Worm (Caenorhabditis elegans) whole organism, L4 larva: ENCODE measurements around the gene cest-24.

Experiments
- F44E2.7 ChIP-seq: fragments of 200-800 bp; sonication (Bioruptor generic); IDR thresholded peaks from 2 replicates; pipeline ENCODE4 v2.1.2; 2022; ENCODE audit warnings: missing genetic modification characterization, missing compliant biosample characterization
- F49E8.2 ChIP-seq: sonication (generic microtip); optimal IDR thresholded peaks from 2 replicates; lab custom pipeline; 2016; ENCODE audit warnings: missing compliant biosample characterization, mild to moderate bottlenecking, missing genetic modification characterization, borderline replicate concordance
- arid-1 ChIP-seq: fragments of 200-800 bp; sonication (Bioruptor generic); conservative IDR thresholded peaks from 2 replicates; pipeline ENCODE4 v1.3.6; 2022; ENCODE audit warnings: missing genetic modification reagents, missing genetic modification characterization, missing compliant biosample characterization
- attf-4 ChIP-seq: sonication (generic microtip); optimal IDR thresholded peaks from 3 replicates; lab custom pipeline; 2017; ENCODE audit warnings: missing biosample characterization, missing genetic modification characterization
- ceh-20 ChIP-seq: fragments of 200-800 bp; sonication (Bioruptor generic); IDR thresholded peaks from 2 replicates; pipeline ENCODE4 v1.3.6; 2022; ENCODE audit warnings: missing genetic modification reagents, missing genetic modification characterization, missing compliant biosample characterization
- ceh-28 ChIP-seq: fragments of 150-350 bp; optimal IDR thresholded peaks from 2 replicates; lab custom pipeline; 2014; ENCODE audit warnings: missing biosample characterization, missing genetic modification reagents, missing genetic modification characterization
- ceh-62 ChIP-seq: sonication (generic microtip); optimal IDR thresholded peaks from 2 replicates; lab custom pipeline; 2017; ENCODE audit warnings: missing biosample characterization, missing genetic modification characterization
- ces-1 ChIP-seq: fragments of 150-350 bp; sonication (generic microtip); optimal IDR thresholded peaks from 4 replicates; lab custom pipeline; 2014; ENCODE audit warnings: missing biosample characterization, missing genetic modification reagents, missing genetic modification characterization
- ctbp-1 ChIP-seq: fragments of 200-800 bp; sonication (Bioruptor generic); IDR thresholded peaks from 2 replicates; pipeline ENCODE4 v1.3.6; 2022; ENCODE audit warnings: missing genetic modification reagents, missing genetic modification characterization, missing compliant biosample characterization
- daf-12 ChIP-seq: fragments of 150-350 bp; optimal IDR thresholded peaks from 2 replicates; lab custom pipeline; 2014; ENCODE audit warnings: missing biosample characterization, missing genetic modification reagents, missing genetic modification characterization
- daf-16 ChIP-seq, 3 experiments: sonication (generic microtip); optimal IDR thresholded peaks; 2 replicates each; lab custom pipeline; 2016 to 2017; ENCODE audit warnings: missing genetic modification characterization in 3 of 3, missing genetic modification reagents in 3 of 3, mild to moderate bottlenecking in 2 of 3, missing compliant biosample characterization in 2 of 3, missing biosample characterization in 1 of 3, moderate library complexity in 1 of 3
- dmd-8 ChIP-seq: fragments of 200-800 bp; sonication (Bioruptor generic); IDR thresholded peaks from 2 replicates; pipeline ENCODE4 v1.3.6; 2022; ENCODE audit warnings: missing genetic modification characterization, missing compliant biosample characterization
- dpl-1 ChIP-seq: fragments of 150-350 bp; optimal IDR thresholded peaks from 2 replicates; lab custom pipeline; 2014; ENCODE audit warnings: missing biosample characterization, missing genetic modification reagents, missing genetic modification characterization
- fkh-10 ChIP-seq: fragments of 150-350 bp; optimal IDR thresholded peaks from 2 replicates; lab custom pipeline; 2014; ENCODE audit warnings: missing biosample characterization, missing genetic modification reagents, missing genetic modification characterization
- lim-7 ChIP-seq: fragments of 200-800 bp; sonication (Bioruptor generic); IDR thresholded peaks from 2 replicates; pipeline ENCODE4 v1.3.6; 2022; ENCODE audit warnings: missing genetic modification characterization, missing compliant biosample characterization
- lin-38 ChIP-seq: fragments of 200-800 bp; sonication (Bioruptor generic); IDR thresholded peaks from 2 replicates; pipeline ENCODE4 v1.3.6; 2022; ENCODE audit warnings: missing genetic modification reagents, missing genetic modification characterization, missing compliant biosample characterization
- lin-39 ChIP-seq: fragments of 150-350 bp; optimal IDR thresholded peaks from 2 replicates; lab custom pipeline; 2014; ENCODE audit warnings: missing biosample characterization, missing genetic modification reagents, missing genetic modification characterization
- lir-3 ChIP-seq: sonication (generic microtip); optimal IDR thresholded peaks from 2 replicates; lab custom pipeline; 2016; ENCODE audit warnings: mild to moderate bottlenecking, missing genetic modification characterization, missing compliant biosample characterization
- mdt-29 ChIP-seq: fragments of 200-800 bp; sonication (Bioruptor generic); IDR thresholded peaks from 2 replicates; pipeline ENCODE4 v1.3.6; 2022; ENCODE audit warnings: missing genetic modification reagents, missing genetic modification characterization, missing compliant biosample characterization
- mxl-3 ChIP-seq: fragments of 200-800 bp; sonication (Bioruptor generic); optimal IDR thresholded peaks from 2 replicates; lab custom pipeline; 2018; ENCODE audit warnings: mild to moderate bottlenecking, missing genetic modification characterization, missing compliant biosample characterization
- nhr-111 ChIP-seq: fragments of 200-800 bp; sonication (Bioruptor generic); optimal IDR thresholded peaks from 2 replicates; lab custom pipeline; 2018; ENCODE audit warnings: mild to moderate bottlenecking, missing genetic modification characterization, missing compliant biosample characterization
- nhr-28 ChIP-seq: fragments of 150-350 bp; optimal IDR thresholded peaks from 2 replicates; lab custom pipeline; 2014; ENCODE audit warnings: missing biosample characterization, missing genetic modification characterization
- nhr-41 ChIP-seq: fragments of 200-800 bp; sonication (Bioruptor generic); IDR thresholded peaks from 2 replicates; pipeline ENCODE4 v1.3.6; 2022; ENCODE audit warnings: missing genetic modification reagents, missing genetic modification characterization, missing compliant biosample characterization
- nhr-42 ChIP-seq: fragments of 200-800 bp; sonication (Bioruptor generic); IDR thresholded peaks from 2 replicates; pipeline ENCODE4 v1.3.6; 2022; ENCODE audit warnings: missing genetic modification characterization, missing compliant biosample characterization
- nhr-6 ChIP-seq: fragments of 150-350 bp; optimal IDR thresholded peaks from 2 replicates; lab custom pipeline; 2014; ENCODE audit warnings: missing biosample characterization, missing genetic modification characterization
- nhr-77 ChIP-seq: fragments of 150-350 bp; optimal IDR thresholded peaks from 2 replicates; lab custom pipeline; 2014; ENCODE audit warnings: missing biosample characterization, missing genetic modification characterization
- pha-4 ChIP-seq, 2 experiments: fragments of 150-350 bp in 1 of 2; fragments of 200-800 bp in 1 of 2; sonication (Bioruptor generic) in 1 of 2; IDR thresholded peaks in 1 of 2; optimal IDR thresholded peaks in 1 of 2; 2 replicates each; pipeline versions ENCODE4 v1.3.6 to Lab custom; 2014 to 2022; ENCODE audit warnings: missing genetic modification characterization in 2 of 2, missing genetic modification reagents in 2 of 2, missing biosample characterization in 1 of 2, missing compliant biosample characterization in 1 of 2
- skn-1 ChIP-seq: fragments of 150-350 bp; optimal IDR thresholded peaks from 2 replicates; lab custom pipeline; 2014; ENCODE audit warnings: missing biosample characterization, missing genetic modification characterization
- tra-1 ChIP-seq: fragments of 200-800 bp; sonication (Bioruptor generic); IDR thresholded peaks from 2 replicates; pipeline ENCODE4 v1.3.6; 2022; ENCODE audit warnings: missing genetic modification reagents, missing genetic modification characterization, missing compliant biosample characterization
- unc-130 ChIP-seq: sonication (generic microtip); optimal IDR thresholded peaks from 2 replicates; lab custom pipeline; 2016; ENCODE audit warnings: missing genetic modification reagents, missing genetic modification characterization, missing compliant biosample characterization
- unc-62 ChIP-seq, 3 experiments: fragments of 150-350 bp in 1 of 3; sonication (generic microtip); optimal IDR thresholded peaks in 2 of 3; peaks in 1 of 3; 1 replicate in 1 of 3; 2 replicates in 2 of 3; lab custom pipeline; 2014 to 2017; ENCODE audit warnings: missing biosample characterization in 3 of 3, missing genetic modification characterization in 3 of 3, missing genetic modification reagents in 3 of 3, missing genotype in 1 of 3
- vab-7 ChIP-seq: fragments of 200-800 bp; sonication (Bioruptor generic); IDR thresholded peaks from 2 replicates; pipeline ENCODE4 v1.3.6; 2022; ENCODE audit warnings: missing genetic modification reagents, missing genetic modification characterization, missing compliant biosample characterization
- zfp-2 ChIP-seq: sonication (generic microtip); optimal IDR thresholded peaks from 2 replicates; lab custom pipeline; 2016; ENCODE audit warnings: mild to moderate bottlenecking, missing genetic modification characterization, missing compliant biosample characterization
- zip-11 ChIP-seq: fragments of 200-800 bp; sonication (Bioruptor generic); IDR thresholded peaks from 2 replicates; pipeline ENCODE4 v1.3.6; 2022; ENCODE audit warnings: missing genetic modification characterization, missing compliant biosample characterization
- zip-2 ChIP-seq: fragments of 150-350 bp; optimal IDR thresholded peaks from 2 replicates; lab custom pipeline; 2014; ENCODE audit warnings: missing biosample characterization, missing genetic modification characterization
- ztf-7 ChIP-seq: fragments of 150-350 bp; optimal IDR thresholded peaks from 2 replicates; lab custom pipeline; 2014; ENCODE audit warnings: missing biosample characterization, missing genetic modification characterization

The cest-24 gene

ce11 chrV:6357236-6357635 is 40.5 kb downstream of the cest-24 start (continued):
- no peak for TF ChIP-seq zip-2 (tag; lab: Kevin White, UChicago)
- TF ChIP-seq lim-7 (GFP tag; lab: Robert Waterston, UW): no peak
- no peak for TF ChIP-seq mxl-3 (GFP tag; lab: Kevin White, UChicago)
- TF ChIP-seq mdt-29: no peak
- TF ChIP-seq daf-16 (GFP tag; optimal IDR thresholded peaks at IDR 0.05; lab: Kevin White, UChicago): no peak
- no peak for TF ChIP-seq daf-16 (tag; optimal IDR thresholded peaks at IDR 0.05; lab: Kevin White, UChicago)
- no peak for TF ChIP-seq vab-7 (GFP tag; lab: Robert Waterston, UW)
- no peak for TF ChIP-seq dpl-1
- no peak for TF ChIP-seq ces-1 (GFP tag; lab: Kevin White, UChicago)
- TF ChIP-seq zfp-2 (tag; lab: Kevin White, UChicago): no peak
- 0 out of 2 replicates have a peak, but pooled peaks have one; percentile 45 for TF ChIP-seq nhr-41 (GFP tag; lab: Robert Waterston, UW)
- no peak for TF ChIP-seq ztf-7 (tag; lab: Kevin White, UChicago)
- no peak for TF ChIP-seq nhr-6 (tag; lab: Kevin White, UChicago)
- TF ChIP-seq daf-12: no peak
- peak; percentile 23 for TF ChIP-seq nhr-28 (tag; lab: Kevin White, UChicago)
- TF ChIP-seq lir-3 (tag; lab: Kevin White, UChicago): no peak
- TF ChIP-seq nhr-77: no peak
- no peak for TF ChIP-seq skn-1 (tag; lab: Kevin White, UChicago)
- no peak for TF ChIP-seq fkh-10 (GFP tag; lab: Kevin White, UChicago)
- no peak for TF ChIP-seq unc-62 (GFP tag; optimal IDR thresholded peaks at IDR 0.05 in 1 of 2; lab: Kevin White, UChicago)
- TF ChIP-seq unc-62 (tag; optimal IDR thresholded peaks at IDR 0.05; lab: Kevin White, UChicago): no peak
- TF ChIP-seq ctbp-1 (GFP tag; lab: Robert Waterston, UW): no peak
- TF ChIP-seq zip-11 (GFP tag; lab: Robert Waterston, UW): no peak
- TF ChIP-seq dmd-8 (GFP tag; lab: Robert Waterston, UW): no peak
- TF ChIP-seq arid-1 (GFP tag; lab: Robert Waterston, UW): no peak
- TF ChIP-seq, all 104 proteins: peak for 7

DNA sequence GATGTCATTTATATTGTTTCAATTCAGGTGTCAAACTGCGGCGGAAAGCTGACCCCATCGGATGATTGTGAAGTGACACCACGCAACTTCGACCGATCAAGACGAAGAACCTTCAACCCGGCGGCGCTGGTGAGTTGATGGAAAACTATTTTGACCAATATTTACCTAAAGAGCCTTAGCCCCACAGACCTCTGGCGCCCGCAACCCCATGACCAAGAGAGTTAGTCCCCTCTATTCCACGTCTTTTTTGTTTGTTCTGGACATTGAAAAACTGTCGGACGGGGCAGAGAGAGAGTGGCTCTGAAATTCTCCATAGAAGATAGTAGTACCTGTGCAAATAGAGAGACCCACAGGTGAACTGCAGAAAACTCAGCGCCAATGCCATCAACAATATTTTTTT is 42.0 kb downstream of the cest-24 start:
- no peak for TF ChIP-seq F49E8.2 (tag; lab: Kevin White, UChicago)
- TF ChIP-seq nhr-28 (tag; lab: Kevin White, UChicago): no peak
- TF ChIP-seq ceh-28: no peak
- 0 out of 2 replicates have a peak, but pooled peaks have one; percentile 33 for TF ChIP-seq pha-4 (GFP tag; IDR thresholded peaks at IDR 0.05; lab: Robert Waterston, UW)
- no peak for TF ChIP-seq pha-4 (tag; optimal IDR thresholded peaks at IDR 0.05; lab: Kevin White, UChicago)
- no peak for TF ChIP-seq nhr-111 (GFP tag; lab: Kevin White, UChicago)
- TF ChIP-seq lin-39: no peak
- no peak for TF ChIP-seq ceh-20
- TF ChIP-seq unc-130 (GFP tag; lab: Kevin White, UChicago): no peak
- no peak for TF ChIP-seq daf-16 (GFP tag; optimal IDR thresholded peaks at IDR 0.05; lab: Kevin White, UChicago)
- TF ChIP-seq daf-16 (tag; optimal IDR thresholded peaks at IDR 0.05; lab: Kevin White, UChicago): no peak
- 0 out of 2 replicates have a peak, but pooled peaks have one; percentile 9 for TF ChIP-seq nhr-42
- no peak for TF ChIP-seq F44E2.7 (GFP tag; lab: Robert Waterston, UW)
- no peak for TF ChIP-seq lin-38 (GFP tag; lab: Robert Waterston, UW)
- TF ChIP-seq ceh-62 (tag; lab: Kevin White, UChicago): no peak
- no peak for TF ChIP-seq tra-1 (GFP tag; lab: Robert Waterston, UW)
- peak in 1 of 2 experiments; percentile 20 for TF ChIP-seq unc-62 (GFP tag; optimal IDR thresholded peaks at IDR 0.05 in 1 of 2; lab: Kevin White, UChicago)
- TF ChIP-seq unc-62 (tag; optimal IDR thresholded peaks at IDR 0.05; lab: Kevin White, UChicago): no peak
- TF ChIP-seq lim-7 (GFP tag; lab: Robert Waterston, UW): no peak
- no peak for TF ChIP-seq mxl-3 (GFP tag; lab: Kevin White, UChicago)
- TF ChIP-seq attf-4: no peak

DNA sequence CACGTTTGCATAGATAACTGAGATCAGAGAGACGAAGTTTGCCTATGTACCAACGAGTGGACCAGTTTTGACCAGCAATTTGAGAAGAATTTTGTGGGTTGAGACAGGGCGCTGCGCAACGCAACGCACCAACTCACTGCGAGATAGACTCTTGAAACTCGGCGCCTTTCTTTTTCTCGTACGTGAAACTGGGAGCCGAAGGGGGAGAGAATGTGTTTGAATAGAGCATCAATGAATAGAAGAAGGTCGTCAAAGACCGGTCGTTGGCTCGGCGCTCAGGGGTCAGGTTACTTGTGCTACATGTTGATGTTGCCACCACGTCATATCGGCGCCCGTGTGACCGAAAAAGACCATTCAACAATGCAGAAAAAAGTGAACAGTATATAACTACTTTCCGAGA is 42.8 kb downstream of the cest-24 start:
- TF ChIP-seq pha-4 (GFP tag; IDR thresholded peaks at IDR 0.05; lab: Robert Waterston, UW) (peak; percentile 73), pha-4 (tag; optimal IDR thresholded peaks at IDR 0.05; lab: Kevin White, UChicago) (no peak), lir-3 (tag; lab: Kevin White, UChicago) (no peak)
